Fruit fly (Drosophila melanogaster): Measurements from ENCODE around the gene CG34367.

CG34367 gene

dm6 chr2L:10387869-10388726 lies 34.4 kb upstream of the CG34367 start, which contains the start of gene da (continued):
- peak; percentile 63 for TF ChIP-seq CG2678 (tag; optimal IDR thresholded peaks at IDR 0.05)
- TF ChIP-seq CG4404 (GFP tag; IDR thresholded peaks at IDR 0.05): no peak
- no peak for TF ChIP-seq wor (GFP tag; IDR thresholded peaks at IDR 0.05)
- TF ChIP-seq CG11093 (GFP tag; IDR thresholded peaks at IDR 0.05): no peak
- peak; percentile 56 for TF ChIP-seq CG9609 (GFP tag; optimal IDR thresholded peaks at IDR 0.05)
- peak; percentile 71 for TF ChIP-seq Sry-δ (GFP tag; optimal IDR thresholded peaks at IDR 0.05)
- TF ChIP-seq Camta (GFP tag; optimal IDR thresholded peaks at IDR 0.05): peak; percentile 74
- no peak for TF ChIP-seq CG12769 (tag; optimal IDR thresholded peaks at IDR 0.05)
- peak; percentile 60 for TF ChIP-seq CHES-1-like (GFP tag; optimal IDR thresholded peaks at IDR 0.05)
- TF ChIP-seq grn (GFP tag; optimal IDR thresholded peaks at IDR 0.05): peak; percentile 34
- TF ChIP-seq amos (GFP tag; IDR thresholded peaks at IDR 0.05; ENCODE audit: partially characterized antibody): peak; percentile 66; the same call in 1 of the 2 replicates
- TF ChIP-seq btn (GFP tag; optimal IDR thresholded peaks at IDR 0.05): no peak
- peak; percentile 44 for TF ChIP-seq CG18476 (GFP tag; optimal IDR thresholded peaks at IDR 0.05)
- TF ChIP-seq Oaz (GFP tag; IDR thresholded peaks at IDR 0.05): no peak
- peak; percentile 46 for TF ChIP-seq CG4282 (GFP tag; optimal IDR thresholded peaks at IDR 0.05)
- peak; percentile 51 for TF ChIP-seq Sox100B (GFP tag; optimal IDR thresholded peaks at IDR 0.05)
- no peak for TF ChIP-seq repo (GFP tag; optimal IDR thresholded peaks at IDR 0.05)
- no peak for TF ChIP-seq Tbp (GFP tag; optimal IDR thresholded peaks at IDR 0.05)
- peak; percentile 55 for TF ChIP-seq chm (GFP tag; IDR thresholded peaks at IDR 0.05)
- peak; percentile 60 for TF ChIP-seq bbx (GFP tag; IDR thresholded peaks at IDR 0.05; ENCODE audit: partially characterized antibody)
- TF ChIP-seq Med (GFP tag): peak; percentile 92
- no peak for TF ChIP-seq cato (GFP tag; optimal IDR thresholded peaks at IDR 0.05; ENCODE audit: borderline replicate concordance)
- no peak for TF ChIP-seq ham (GFP tag; IDR thresholded peaks at IDR 0.05)
- TF ChIP-seq da (GFP tag; optimal IDR thresholded peaks at IDR 0.05): peak; percentile 59
- TF ChIP-seq tup (GFP tag; optimal IDR thresholded peaks at IDR 0.05): no peak
- TF ChIP-seq caup (GFP tag; optimal IDR thresholded peaks at IDR 0.05; ENCODE audit: severe bottlenecking): peak; percentile 69
- 0 out of 2 replicates have a peak, but pooled peaks have one; percentile 17 for TF ChIP-seq ranshi (GFP tag; IDR thresholded peaks at IDR 0.05)
- TF ChIP-seq CG13296 (GFP tag; optimal IDR thresholded peaks at IDR 0.05): peak; percentile 16
- TF ChIP-seq CG9797 (GFP tag; optimal IDR thresholded peaks at IDR 0.05): peak; percentile 58
- TF ChIP-seq slou (GFP tag; optimal IDR thresholded peaks at IDR 0.05): no peak
- TF ChIP-seq CG9215 (GFP tag; IDR thresholded peaks at IDR 0.05): no peak
- TF ChIP-seq CG16863 (GFP tag; optimal IDR thresholded peaks at IDR 0.05): peak; percentile 57
- TF ChIP-seq pb (GFP tag; optimal IDR thresholded peaks at IDR 0.05): no peak
- peak in 1 of 2 experiments; percentile 58 for TF ChIP-seq bsh (GFP tag; optimal IDR thresholded peaks at IDR 0.05)
- no peak for TF ChIP-seq sima (GFP tag; optimal IDR thresholded peaks at IDR 0.05)
- no peak; the same call in 1 of the 2 replicates for TF ChIP-seq CG32772 (GFP tag; IDR thresholded peaks at IDR 0.05)
- peak; percentile 51 for TF ChIP-seq ind (GFP tag; optimal IDR thresholded peaks at IDR 0.05)
- no peak for TF ChIP-seq CG30431 (GFP tag; optimal IDR thresholded peaks at IDR 0.05)
- TF ChIP-seq pita (GFP tag; optimal IDR thresholded peaks at IDR 0.05): no peak
- TF ChIP-seq mam (GFP tag; optimal IDR thresholded peaks at IDR 0.05): peak; percentile 70
- TF ChIP-seq cad (GFP tag; optimal IDR thresholded peaks at IDR 0.05): no peak
- no peak for TF ChIP-seq nau (GFP tag; optimal IDR thresholded peaks at IDR 0.05)
- no peak for TF ChIP-seq CG1832 (GFP tag; optimal IDR thresholded peaks at IDR 0.05)
- TF ChIP-seq CG1792 (GFP tag; optimal IDR thresholded peaks at IDR 0.05): peak; percentile 34
- peak; percentile 15 for TF ChIP-seq wek (GFP tag; optimal IDR thresholded peaks at IDR 0.05)
- peak; percentile 26 for TF ChIP-seq pnt (GFP tag; optimal IDR thresholded peaks at IDR 0.05)
- TF ChIP-seq CG7987 (GFP tag; optimal IDR thresholded peaks at IDR 0.05): peak; percentile 45
- no peak for TF ChIP-seq Dip2 (GFP tag; IDR thresholded peaks at IDR 0.05)
- TF ChIP-seq ftz-f1 (GFP tag; optimal IDR thresholded peaks at IDR 0.05): no peak
- peak; percentile 58 for TF ChIP-seq bcd (GFP tag; optimal IDR thresholded peaks at IDR 0.05)

All from whole organism, embryonic.